Fruit fly (Drosophila melanogaster): ENCODE measurements around the gene Sirup.

Gene Sirup

dm6 chr2L:7991391-7991876 is 7.2 kb upstream of the Sirup start:
- no peak for TF ChIP-seq CG17801 (GFP tag; optimal IDR thresholded peaks at IDR 0.05; ENCODE audit: partially characterized antibody)

dm6 chr2L:7991951-7992350 is 6.7 kb upstream of the Sirup start:
- TF ChIP-seq CG17801 (GFP tag; optimal IDR thresholded peaks at IDR 0.05; ENCODE audit: partially characterized antibody): peak; percentile 34

- TF ChIP-seq CG17801 (GFP tag; optimal IDR thresholded peaks at IDR 0.05; ENCODE audit: partially characterized antibody): no peak
Measured at dm6 chr2L:7992654-7993053, 6.0 kb upstream of the Sirup start.

dm6 chr2L:7993062-7993685 is 5.5 kb upstream of the Sirup start:
- no peak for TF ChIP-seq CG17801 (GFP tag; optimal IDR thresholded peaks at IDR 0.05; ENCODE audit: partially characterized antibody)

dm6 chr2L:7993984-7994854 is 4.5 kb upstream of the Sirup start, which contains the start of gene pes:
Gene pes, minus strand, starts transcription at chr2L:7994184.
- TF ChIP-seq CG17801 (GFP tag; optimal IDR thresholded peaks at IDR 0.05; ENCODE audit: partially characterized antibody): peak; percentile 83

dm6 chr2L:7997290-7998079 is 1.2 kb upstream of the Sirup start:
- TF ChIP-seq CG17801 (GFP tag; optimal IDR thresholded peaks at IDR 0.05; ENCODE audit: partially characterized antibody): no peak

dm6 chr2L:7998080-7998457 is 600 bp upstream of the Sirup start, which contains the start of gene CG7227:
Gene CG7227, minus strand, starts transcription at chr2L:7998151.
- TF ChIP-seq CG17801 (GFP tag; optimal IDR thresholded peaks at IDR 0.05; ENCODE audit: partially characterized antibody): no peak

- no peak for TF ChIP-seq CG17801 (GFP tag; optimal IDR thresholded peaks at IDR 0.05; ENCODE audit: partially characterized antibody)
Measured at dm6 chr2L:8000578-8001040, 1.9 kb downstream of the Sirup start.

- peak; percentile 32 for TF ChIP-seq CG17801 (GFP tag; optimal IDR thresholded peaks at IDR 0.05; ENCODE audit: partially characterized antibody)
Measured at dm6 chr2L:8001694-8002627, 3.3 kb downstream of the Sirup start.

- TF ChIP-seq CG17801 (GFP tag; optimal IDR thresholded peaks at IDR 0.05; ENCODE audit: partially characterized antibody): no peak
Measured at dm6 chr2L:8004072-8004471, 5.4 kb downstream of the Sirup start, which contains the start of gene Wwox. Gene Wwox, minus strand, starts transcription at chr2L:8004286.

dm6 chr2L:8006038-8006437 is 7.4 kb downstream of the Sirup start:
- no peak for TF ChIP-seq CG17801 (GFP tag; optimal IDR thresholded peaks at IDR 0.05; ENCODE audit: partially characterized antibody)

dm6 chr2L:8007160-8007876 is 8.6 kb downstream of the Sirup start, which contains the start of gene Spn28Dc:
Gene Spn28Dc, minus strand, starts transcription at chr2L:8007210.
- TF ChIP-seq CG17801 (GFP tag; optimal IDR thresholded peaks at IDR 0.05; ENCODE audit: partially characterized antibody): no peak
